Fruit fly (Drosophila melanogaster) S2 (cell line): Measurements from ENCODE around the gene Cpr76Ba.
"Not testable (repeated sequence)": the region's sequence is repeated elsewhere in the genome, so short reads cannot be mapped to it uniquely, and the experiment has no call there.

ENCODE experiments used
- CG8478 ChIP-seq: fragments of >200 bp; optimal IDR thresholded peaks from 2 replicates; lab custom pipeline; 2018
- CTCF ChIP-seq, 2 experiments: fragments of >200 bp; optimal IDR thresholded peaks; 2 replicates each; lab custom pipeline; 2018

- TF ChIP-seq CG8478 (lab: Kevin White, UChicago); CTCF (optimal IDR thresholded peaks at IDR 0.05; lab: Kevin White, UChicago): not testable (repeated sequence)
Observed at dm6 chr3L:19487260-19487659, 30.9 kb downstream of the Cpr76Ba start, which contains the start of gene CG32212.
